Worm (Caenorhabditis elegans) whole organism, L2 larva: ENCODE results near the gene F20A1.6.

ENCODE experiments used
- fos-1 ChIP-seq: fragments of 150-350 bp; optimal IDR thresholded peaks from 2 replicates; lab custom pipeline; 2014; ENCODE audit warnings: missing biosample characterization, missing genetic modification characterization
- lin-13 ChIP-seq: fragments of 150-350 bp; optimal IDR thresholded peaks from 2 replicates; lab custom pipeline; 2014; ENCODE audit warnings: missing biosample characterization, missing genetic modification reagents, missing genetic modification characterization

DNA sequence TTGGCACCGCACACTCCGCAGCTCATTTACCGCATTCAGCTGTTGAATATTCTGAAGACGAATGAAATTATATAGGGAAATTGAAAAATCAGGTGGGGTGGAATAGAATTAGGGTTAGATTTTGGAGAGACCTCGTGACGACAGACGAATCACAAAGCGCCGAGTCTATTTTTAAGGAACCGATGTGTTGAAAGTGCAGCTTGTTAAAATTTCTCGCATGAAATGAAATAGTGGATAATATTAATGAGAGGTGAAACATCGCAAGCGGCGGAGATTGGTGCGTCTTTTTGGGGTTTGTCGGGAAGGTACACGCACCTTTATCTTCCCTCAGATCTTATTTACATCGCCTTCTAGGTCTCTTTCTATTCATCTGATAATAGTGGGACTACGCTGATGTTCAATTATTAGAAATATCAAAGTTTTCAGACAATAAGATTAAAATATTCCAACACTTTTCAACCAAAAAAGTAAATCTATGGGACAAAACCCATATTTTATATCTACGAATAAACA, 37.3 kb downstream of the F20A1.6 start, which contains the start of gene nhr-140:
- TF ChIP-seq fos-1 (tag; lab: Kevin White, UChicago) (no peak), lin-13 (GFP tag; lab: Kevin White, UChicago) (no peak)
